Worm (Caenorhabditis elegans) whole organism, young adult: Measurements from ENCODE around the gene lact-3.

Experiments
- F22D6.2 ChIP-seq: sonication (generic microtip); optimal IDR thresholded peaks from 2 replicates; lab custom pipeline; 2016; ENCODE audit warnings: mild to moderate bottlenecking, missing genetic modification characterization, missing compliant biosample characterization
- athp-1 ChIP-seq: sonication (generic microtip); optimal IDR thresholded peaks from 2 replicates; lab custom pipeline; 2017; ENCODE audit warnings: mild to moderate bottlenecking, missing genetic modification characterization, missing compliant biosample characterization
- gei-17 ChIP-seq: fragments of 200-800 bp; sonication (Bioruptor generic); optimal IDR thresholded peaks from 2 replicates; lab custom pipeline; 2018; ENCODE audit warnings: mild to moderate bottlenecking, missing genetic modification characterization, missing compliant biosample characterization
- madf-8 ChIP-seq: fragments of 200-800 bp; sonication (Bioruptor generic); conservative IDR thresholded peaks from 2 replicates; pipeline ENCODE4 v1.3.6; 2022; ENCODE audit warnings: missing genetic modification reagents, missing genetic modification characterization, missing compliant biosample characterization
- unc-62 ChIP-seq: fragments of 150-350 bp; optimal IDR thresholded peaks from 2 replicates; lab custom pipeline; 2014; ENCODE audit warnings: missing biosample characterization, missing genetic modification reagents, missing genetic modification characterization

DNA sequence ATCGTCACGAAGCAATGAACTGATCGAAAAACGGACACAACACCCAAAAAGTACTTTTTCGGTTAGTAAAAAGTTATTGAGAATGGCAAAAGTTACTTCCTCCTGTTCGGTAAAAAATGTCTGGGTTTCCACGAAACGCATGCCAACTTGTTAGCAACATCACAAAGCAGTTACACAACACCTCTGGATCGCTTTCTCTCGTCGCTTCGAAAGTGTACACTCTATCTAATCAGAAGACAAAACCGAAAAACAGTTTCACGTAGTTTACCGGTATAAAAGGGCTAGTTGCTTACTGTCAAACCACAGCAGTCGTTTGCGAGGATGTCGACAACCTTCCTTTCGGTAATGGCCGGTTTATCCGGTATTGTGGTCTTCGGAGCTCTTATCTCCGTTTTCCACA is 49.4 kb upstream of the lact-3 start, which contains the start of gene col-80:
- TF ChIP-seq athp-1 (tag; lab: Kevin White, UChicago) (no peak), unc-62 (no peak), F22D6.2 (tag; lab: Kevin White, UChicago) (no peak), madf-8 (GFP tag; lab: Robert Waterston, UW) (no peak), gei-17 (GFP tag; lab: Kevin White, UChicago) (no peak)
